Fruit fly (Drosophila melanogaster): ENCODE measurements around the gene CtsB.
A peak's percentile ranks its signal among the peaks of the same experiment; 100 is the strongest.

Gene CtsB

dm6 chrX:13779696-13780095 lies 2.3 kb downstream of the CtsB start (continued):
- TF ChIP-seq pita (GFP tag; optimal IDR thresholded peaks at IDR 0.05) (no peak), ranshi (GFP tag; IDR thresholded peaks at IDR 0.05) (no peak), CG17829 (tag; optimal IDR thresholded peaks at IDR 0.05) (no peak), CG2120 (GFP tag; optimal IDR thresholded peaks at IDR 0.05) (peak; percentile 50), sima (GFP tag; optimal IDR thresholded peaks at IDR 0.05) (no peak)

DNA sequence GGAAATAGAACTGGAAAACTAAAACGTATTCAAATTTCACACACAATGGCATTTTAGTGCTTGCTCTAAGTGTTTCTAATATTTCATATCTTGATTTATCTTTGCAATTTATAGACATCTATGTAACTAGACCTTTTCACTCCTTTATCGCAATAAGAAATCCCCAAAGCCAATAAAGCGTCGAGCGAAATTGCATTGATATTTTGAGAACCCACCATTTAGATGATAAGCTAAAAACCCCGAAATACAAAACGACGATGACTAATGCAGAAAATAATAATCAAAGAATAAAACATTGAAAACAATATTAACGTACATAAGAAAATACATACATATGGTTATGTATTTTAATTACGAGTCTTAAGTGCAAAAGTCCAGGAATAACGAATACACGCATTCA lies 3.4 kb downstream of the CtsB start:
- TF ChIP-seq bab2 (GFP tag; optimal IDR thresholded peaks at IDR 0.05) (no peak), CG10431 (GFP tag; optimal IDR thresholded peaks at IDR 0.05) (no peak), Aef1 (GFP tag; IDR thresholded peaks at IDR 0.05) (no peak), cas (GFP tag; IDR thresholded peaks at IDR 0.05) (no peak), Mad (GFP tag; optimal IDR thresholded peaks at IDR 0.05) (no peak)

DNA sequence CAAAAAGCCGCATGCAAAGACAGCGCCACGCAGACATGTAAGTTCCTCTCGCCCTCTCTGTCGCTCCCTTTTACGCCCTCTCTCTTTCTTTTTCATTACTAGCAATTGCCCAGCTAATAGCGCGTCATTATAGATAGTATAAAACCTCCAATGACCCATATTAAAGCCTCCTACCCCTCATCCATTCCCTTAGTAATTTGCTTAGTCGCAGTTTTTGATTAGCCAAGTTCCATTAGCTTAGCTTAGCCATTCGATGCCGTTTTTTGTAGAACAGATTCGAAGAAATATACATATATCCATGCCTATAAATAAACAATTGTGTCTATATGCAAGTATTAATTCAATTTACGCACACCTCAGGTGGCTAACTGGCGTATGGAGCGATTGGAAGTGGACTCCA lies 11.2 kb downstream of the CtsB start:
- TF ChIP-seq CG8388 (GFP tag; optimal IDR thresholded peaks at IDR 0.05) (no peak), slou (GFP tag; optimal IDR thresholded peaks at IDR 0.05) (no peak), CG4854 (GFP tag; optimal IDR thresholded peaks at IDR 0.05) (no peak), cg (GFP tag; optimal IDR thresholded peaks at IDR 0.05) (no peak), Ssrp (tag; optimal IDR thresholded peaks at IDR 0.05) (no peak), zf30C (GFP tag; optimal IDR thresholded peaks at IDR 0.05) (no peak), onecut (GFP tag; IDR thresholded peaks at IDR 0.05) (no peak), kni (GFP tag; optimal IDR thresholded peaks at IDR 0.05) (no peak)

- TF ChIP-seq CG7928 (GFP tag; optimal IDR thresholded peaks at IDR 0.05) (no peak), CG32532 (GFP tag; IDR thresholded peaks at IDR 0.05) (no peak), CG10147 (GFP tag; optimal IDR thresholded peaks at IDR 0.05) (no peak), lov (optimal IDR thresholded peaks at IDR 0.05) (no peak), lov (GFP tag; IDR thresholded peaks at IDR 0.05) (no peak), knrl (GFP tag; IDR thresholded peaks at IDR 0.05; ENCODE audit: partially characterized antibody) (no peak), ttk (GFP tag; IDR thresholded peaks at IDR 0.05) (no peak), CG11560 (tag; IDR thresholded peaks at IDR 0.05) (no peak), CG9437 (GFP tag; optimal IDR thresholded peaks at IDR 0.05) (no peak), CG33557 (GFP tag; optimal IDR thresholded peaks at IDR 0.05) (no peak), gcm (GFP tag; optimal IDR thresholded peaks at IDR 0.05) (no peak), bigmax (GFP tag; optimal IDR thresholded peaks at IDR 0.05) (no peak), eyg (GFP tag; optimal IDR thresholded peaks at IDR 0.05) (no peak), Rx (GFP tag; IDR thresholded peaks at IDR 0.05) (no peak), BEAF-32 (GFP tag; optimal IDR thresholded peaks at IDR 0.05) (no peak), CG11398 (GFP tag; optimal IDR thresholded peaks at IDR 0.05) (no peak)
Measured at dm6 chrX:13766495-13766894, 15.5 kb downstream of the CtsB start.

dm6 chrX:13765217-13765616 lies 16.8 kb downstream of the CtsB start:
- TF ChIP-seq CG32772 (GFP tag; IDR thresholded peaks at IDR 0.05): peak; percentile 32; the same call in 1 of the 2 replicates
- no peak for TF ChIP-seq hth (optimal IDR thresholded peaks at IDR 0.05)
- TF ChIP-seq wor (GFP tag; IDR thresholded peaks at IDR 0.05): no peak
- TF ChIP-seq CG8388 (GFP tag; optimal IDR thresholded peaks at IDR 0.05): no peak
- no peak for TF ChIP-seq repo (GFP tag; optimal IDR thresholded peaks at IDR 0.05)
- TF ChIP-seq pros (GFP tag; optimal IDR thresholded peaks at IDR 0.05): no peak
- TF ChIP-seq CG4730 (GFP tag; IDR thresholded peaks at IDR 0.05): no peak
- TF ChIP-seq vfl (GFP tag; optimal IDR thresholded peaks at IDR 0.05): no peak
- TF ChIP-seq fu2 (GFP tag; optimal IDR thresholded peaks at IDR 0.05): no peak
- TF ChIP-seq Blimp-1 (GFP tag; optimal IDR thresholded peaks at IDR 0.05): no peak
- TF ChIP-seq CG1832 (GFP tag; optimal IDR thresholded peaks at IDR 0.05): no peak
- no peak for TF ChIP-seq CG14050 (GFP tag; IDR thresholded peaks at IDR 0.05)
- TF ChIP-seq Abd-B (GFP tag; optimal IDR thresholded peaks at IDR 0.05): no peak
- TF ChIP-seq sug (tag; optimal IDR thresholded peaks at IDR 0.05): no peak
- 0 out of 2 replicates have a peak, but pooled peaks have one; percentile 13 for TF ChIP-seq CG42726 (GFP tag; IDR thresholded peaks at IDR 0.05; ENCODE audit: partially characterized antibody)
